Worm (Caenorhabditis elegans): Measurements from ENCODE around the gene srg-32.

srg-32 gene

DNA sequence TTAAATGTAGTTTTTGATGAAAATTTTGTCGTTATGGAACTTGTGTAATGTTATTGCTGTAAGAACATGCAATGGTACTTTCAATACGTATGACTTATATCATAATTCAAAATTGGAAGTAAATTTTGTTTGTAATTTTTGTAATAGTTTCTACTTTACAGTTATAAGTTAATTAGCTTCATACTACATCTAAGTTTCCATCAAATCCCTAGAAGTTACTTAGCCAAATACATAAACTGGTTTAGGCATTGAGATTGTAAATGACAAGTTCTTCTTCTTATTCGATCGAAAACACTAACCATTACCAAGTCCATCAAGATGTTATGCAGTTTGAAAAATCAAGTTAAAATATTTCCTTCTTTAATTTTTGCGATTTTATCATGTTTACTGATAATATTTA is 38.9 kb downstream of the srg-32 start, which contains the start of gene F32G8.2:
Gene F32G8.2, plus strand, starts transcription at position 301 of the 400 bp plus-strand sequence.
- no peak for TF ChIP-seq ceh-22 (tag; optimal IDR thresholded peaks at IDR 0.05)
- no peak for TF ChIP-seq hlh-8 (tag; optimal IDR thresholded peaks at IDR 0.05)
- TF ChIP-seq ama-1 (optimal IDR thresholded peaks at IDR 0.05): no peak
- TF ChIP-seq ceh-18 (tag; optimal IDR thresholded peaks at IDR 0.05): no peak
- no peak for TF ChIP-seq hlh-13 (GFP tag; optimal IDR thresholded peaks at IDR 0.05)
- no peak for TF ChIP-seq unc-55 (GFP tag; optimal IDR thresholded peaks at IDR 0.05)
- TF ChIP-seq odd-2 (tag; optimal IDR thresholded peaks at IDR 0.05): no peak
- no peak for TF ChIP-seq tbx-7 (tag; optimal IDR thresholded peaks at IDR 0.05)
- TF ChIP-seq dve-1 (tag; optimal IDR thresholded peaks at IDR 0.05): no peak
- no peak for TF ChIP-seq hlh-6 (tag; optimal IDR thresholded peaks at IDR 0.05)
- no peak for TF ChIP-seq rnt-1 (tag; optimal IDR thresholded peaks at IDR 0.05)
- TF ChIP-seq dmd-4 (tag; optimal IDR thresholded peaks at IDR 0.05; ENCODE audit: borderline replicate concordance): no peak
- TF ChIP-seq npax-4 (tag; optimal IDR thresholded peaks at IDR 0.05): no peak
- no peak for TF ChIP-seq fax-1 (tag; optimal IDR thresholded peaks at IDR 0.05)

ce11 chrV:10548981-10549380 is 39.6 kb downstream of the srg-32 start, which contains the start of gene srd-34:
Gene srd-34, minus strand, starts transcription at chrV:10549081.
- TF ChIP-seq hlh-30 (tag; optimal IDR thresholded peaks at IDR 0.05; ENCODE audit: insufficient read depth) (no peak), ttx-3 (tag; optimal IDR thresholded peaks at IDR 0.05) (no peak), lim-6 (tag; optimal IDR thresholded peaks at IDR 0.05) (no peak), pat-9 (tag; optimal IDR thresholded peaks at IDR 0.05) (no peak), ahr-1 (tag; optimal IDR thresholded peaks at IDR 0.05) (no peak), pha-4 (tag; optimal IDR thresholded peaks at IDR 0.05) (no peak), ceh-18 (tag; optimal IDR thresholded peaks at IDR 0.05) (no peak), gmeb-2 (tag; optimal IDR thresholded peaks at IDR 0.05) (no peak), ceh-6 (GFP tag; optimal IDR thresholded peaks at IDR 0.05) (no peak), pax-1 (tag; optimal IDR thresholded peaks at IDR 0.05) (no peak), K02D7.2 (tag; optimal IDR thresholded peaks at IDR 0.05) (no peak)

DNA sequence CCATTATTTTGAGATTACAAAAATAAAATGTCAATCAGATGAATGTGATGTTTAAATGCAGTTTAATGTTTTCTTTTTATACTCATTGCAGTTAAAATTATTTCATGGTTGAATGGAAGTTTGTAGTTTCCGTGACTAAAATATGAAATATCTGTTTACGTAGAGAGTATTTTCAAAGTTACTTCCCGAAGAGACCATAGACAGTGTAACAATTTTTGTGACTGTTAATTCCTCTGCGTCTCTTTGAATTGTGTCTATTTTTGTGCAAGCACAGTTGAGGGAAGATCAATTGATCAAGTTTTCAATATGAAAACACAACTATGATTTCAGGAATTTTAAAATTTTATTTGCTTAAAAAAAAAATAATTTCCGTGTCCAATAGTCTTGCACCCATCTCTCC is 41.8 kb downstream of the srg-32 start, which contains the start of gene F25D1.5:
Gene F25D1.5, minus strand, starts transcription at position 35 of the 400 bp plus-strand sequence.
- no peak for TF ChIP-seq hlh-8 (tag; optimal IDR thresholded peaks at IDR 0.05)
- no peak for TF ChIP-seq ceh-48 (tag; optimal IDR thresholded peaks at IDR 0.05)
- no peak for TF ChIP-seq ceh-2 (tag; optimal IDR thresholded peaks at IDR 0.05)
- no peak for TF ChIP-seq pha-4 (tag; optimal IDR thresholded peaks at IDR 0.05)
- TF ChIP-seq ceh-34 (tag; optimal IDR thresholded peaks at IDR 0.05): no peak
- TF ChIP-seq elt-2 (tag; optimal IDR thresholded peaks at IDR 0.05): no peak
- no peak for TF ChIP-seq C38D4.7 (GFP tag; optimal IDR thresholded peaks at IDR 0.05)
- TF ChIP-seq ceh-22 (tag; optimal IDR thresholded peaks at IDR 0.05): no peak
- TF ChIP-seq Y22D7AL.16 (tag; optimal IDR thresholded peaks at IDR 0.05): no peak
- TF ChIP-seq C08G9.2 (tag; optimal IDR thresholded peaks at IDR 0.05): no peak
- no peak for TF ChIP-seq ceh-9 (tag; optimal IDR thresholded peaks at IDR 0.05)
- TF ChIP-seq sox-4 (tag; optimal IDR thresholded peaks at IDR 0.05): no peak
- TF ChIP-seq ceh-18 (tag; optimal IDR thresholded peaks at IDR 0.05): no peak
- no peak for TF ChIP-seq K09A11.1 (tag; optimal IDR thresholded peaks at IDR 0.05; ENCODE audit: insufficient read depth)
- no peak for TF ChIP-seq fkh-10 (GFP tag; optimal IDR thresholded peaks at IDR 0.05)
- no peak for TF ChIP-seq mec-3 (tag; optimal IDR thresholded peaks at IDR 0.05; ENCODE audit: borderline replicate concordance)

DNA sequence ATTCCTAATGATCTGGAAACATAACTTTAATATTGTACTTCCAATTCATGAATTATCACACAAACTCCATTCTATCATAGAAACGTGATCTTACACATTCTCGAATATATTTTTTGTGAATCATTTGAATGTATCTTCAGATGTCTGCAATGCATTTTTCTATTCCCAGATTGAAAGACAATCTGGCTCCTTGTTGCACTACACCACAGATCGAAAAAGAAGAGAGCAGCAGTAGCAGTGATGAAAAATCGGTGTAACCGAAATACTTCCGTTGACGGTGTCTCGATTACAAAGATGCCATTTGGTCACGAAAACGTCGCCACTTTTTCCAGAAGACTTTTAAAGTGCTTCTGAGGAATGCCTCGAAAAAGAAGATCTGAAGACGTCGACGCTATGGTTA is 48.6 kb downstream of the srg-32 start, which contains the start of gene degt-1:
Gene degt-1, plus strand, starts transcription at position 301 of the 400 bp plus-strand sequence.
- TF ChIP-seq unc-55 (GFP tag; optimal IDR thresholded peaks at IDR 0.05): no peak
- TF ChIP-seq npax-4 (tag; optimal IDR thresholded peaks at IDR 0.05): no peak
- TF ChIP-seq ceh-14 (tag; optimal IDR thresholded peaks at IDR 0.05): no peak
- TF ChIP-seq unc-3 (GFP tag; conservative IDR thresholded peaks at IDR 0.05): no peak
- TF ChIP-seq unc-3 (tag; optimal IDR thresholded peaks at IDR 0.05): no peak
- TF ChIP-seq pha-2 (tag; optimal IDR thresholded peaks at IDR 0.05): no peak
- no peak for TF ChIP-seq ceh-45 (GFP tag; IDR thresholded peaks at IDR 0.05)
- TF ChIP-seq sox-2 (GFP tag; IDR thresholded peaks at IDR 0.05): no peak
- no peak for TF ChIP-seq odd-2 (tag; optimal IDR thresholded peaks at IDR 0.05)
- no peak for TF ChIP-seq ceh-18 (tag; optimal IDR thresholded peaks at IDR 0.05)
- TF ChIP-seq zip-5 (tag; optimal IDR thresholded peaks at IDR 0.05): no peak
- no peak for TF ChIP-seq che-1 (tag; optimal IDR thresholded peaks at IDR 0.05)
- no peak for TF ChIP-seq ceh-2 (tag; optimal IDR thresholded peaks at IDR 0.05)
- TF ChIP-seq fax-1 (tag; optimal IDR thresholded peaks at IDR 0.05): no peak
- no peak for TF ChIP-seq lin-11 (tag; optimal IDR thresholded peaks at IDR 0.05)
- no peak for TF ChIP-seq gmeb-2 (tag; optimal IDR thresholded peaks at IDR 0.05)
- no peak for TF ChIP-seq ztf-16 (tag; optimal IDR thresholded peaks at IDR 0.05)
- no peak for TF ChIP-seq nhr-11 (tag; optimal IDR thresholded peaks at IDR 0.05)
- no peak for TF ChIP-seq ceh-34 (tag; optimal IDR thresholded peaks at IDR 0.05)

Data from whole organism, late embryonic.